Worm (Caenorhabditis elegans) whole organism, young adult: ENCODE data around the gene Y38F2AR.10.

Experiments used
- F22D6.2 ChIP-seq: sonication (generic microtip); optimal IDR thresholded peaks from 2 replicates; lab custom pipeline; 2016; ENCODE audit warnings: mild to moderate bottlenecking, missing genetic modification characterization, missing compliant biosample characterization
- F23B12.7 ChIP-seq: sonication (generic microtip); optimal IDR thresholded peaks from 2 replicates; lab custom pipeline; 2017; ENCODE audit warnings: missing genetic modification characterization, mild to moderate bottlenecking, missing compliant biosample characterization, antibody characterized with exemption, moderate library complexity; ENCODE audit not compliant: insufficient read depth
- F49E8.2 ChIP-seq: sonication (generic microtip); optimal IDR thresholded peaks from 3 replicates; lab custom pipeline; 2017; ENCODE audit warnings: missing genetic modification characterization, mild to moderate bottlenecking, missing compliant biosample characterization, antibody characterized with exemption, moderate library complexity; ENCODE audit not compliant: insufficient read depth
- F52B5.7 ChIP-seq: sonication (generic microtip); optimal IDR thresholded peaks from 2 replicates; lab custom pipeline; 2016; ENCODE audit warnings: mild to moderate bottlenecking, missing genetic modification characterization, missing compliant biosample characterization
- F57A8.1 ChIP-seq: fragments of 200-800 bp; sonication (Bioruptor generic); optimal IDR thresholded peaks from 2 replicates; lab custom pipeline; 2018; ENCODE audit warnings: mild to moderate bottlenecking, missing genetic modification characterization, moderate library complexity, missing compliant biosample characterization
- T07F8.4 ChIP-seq: sonication (generic microtip); optimal IDR thresholded peaks from 2 replicates; lab custom pipeline; 2016; ENCODE audit warnings: mild to moderate bottlenecking, missing genetic modification characterization, moderate library complexity, missing compliant biosample characterization
- Y53F4B.3 ChIP-seq: fragments of 200-800 bp; sonication (Bioruptor generic); IDR thresholded peaks from 2 replicates; pipeline ENCODE4 v1.3.6; 2022; ENCODE audit warnings: missing genetic modification reagents, missing genetic modification characterization, missing compliant biosample characterization
- Y56A3A.18 ChIP-seq: fragments of 200-800 bp; sonication (Bioruptor generic); IDR thresholded peaks from 2 replicates; pipeline ENCODE4 v1.3.6; 2022; ENCODE audit warnings: missing genetic modification reagents, missing genetic modification characterization, missing compliant biosample characterization
- ama-1 ChIP-seq, 3 experiments: fragments of 150-350 bp in 1 of 3; sonication (generic microtip) in 2 of 3; optimal IDR thresholded peaks; 2 replicates each; lab custom pipeline; 2014 to 2018; ENCODE audit warnings: missing biosample characterization in 2 of 3, missing genetic modification characterization in 2 of 3, missing genetic modification reagents in 2 of 3
- aptf-2 ChIP-seq: fragments of 200-800 bp; sonication (Bioruptor generic); conservative IDR thresholded peaks from 2 replicates; pipeline ENCODE4 v1.3.6; 2022; ENCODE audit warnings: missing genetic modification reagents, missing genetic modification characterization, missing compliant biosample characterization
- atf-7 ChIP-seq: sonication (generic microtip); optimal IDR thresholded peaks from 2 replicates; lab custom pipeline; 2017; ENCODE audit warnings: mild to moderate bottlenecking, missing genetic modification characterization, missing compliant biosample characterization
- attf-3 ChIP-seq: fragments of 200-800 bp; sonication (Bioruptor generic); conservative IDR thresholded peaks from 2 replicates; pipeline ENCODE4 v1.3.6; 2022; ENCODE audit warnings: missing genetic modification reagents, missing genetic modification characterization, missing compliant biosample characterization
- ccch-3 ChIP-seq: fragments of 200-800 bp; sonication (Bioruptor generic); optimal IDR thresholded peaks from 2 replicates; lab custom pipeline; 2018; ENCODE audit warnings: mild to moderate bottlenecking, missing genetic modification characterization, missing compliant biosample characterization
- ceh-100 ChIP-seq: fragments of 200-800 bp; sonication (Bioruptor generic); IDR thresholded peaks from 2 replicates; pipeline ENCODE4 v1.3.6; 2022; ENCODE audit warnings: missing genetic modification reagents, missing genetic modification characterization, missing compliant biosample characterization
- chd-7 ChIP-seq: sonication (generic microtip); optimal IDR thresholded peaks from 2 replicates; lab custom pipeline; 2016; ENCODE audit warnings: mild to moderate bottlenecking, missing genetic modification characterization, moderate library complexity, missing compliant biosample characterization
- dpff-1 ChIP-seq: sonication (generic microtip); optimal IDR thresholded peaks from 2 replicates; lab custom pipeline; 2017; ENCODE audit warnings: mild to moderate bottlenecking, missing genetic modification characterization, missing compliant biosample characterization
- efl-1 ChIP-seq: fragments of 150-350 bp; optimal IDR thresholded peaks from 2 replicates; lab custom pipeline; 2014; ENCODE audit warnings: missing biosample characterization, missing genetic modification reagents, missing genetic modification characterization
- egl-44 ChIP-seq: fragments of 200-800 bp; sonication (Bioruptor generic); IDR thresholded peaks from 2 replicates; pipeline ENCODE4 v1.3.6; 2022; ENCODE audit warnings: missing genetic modification reagents, missing genetic modification characterization, missing compliant biosample characterization
- ets-4 ChIP-seq: fragments of 200-800 bp; sonication (Bioruptor generic); optimal IDR thresholded peaks from 2 replicates; lab custom pipeline; 2018; ENCODE audit warnings: mild to moderate bottlenecking, missing genetic modification characterization, missing compliant biosample characterization
- fkh-3 ChIP-seq: sonication (generic microtip); optimal IDR thresholded peaks from 2 replicates; lab custom pipeline; 2016; ENCODE audit warnings: mild to moderate bottlenecking, missing genetic modification characterization, missing compliant biosample characterization
- gei-17 ChIP-seq: fragments of 200-800 bp; sonication (Bioruptor generic); optimal IDR thresholded peaks from 2 replicates; lab custom pipeline; 2018; ENCODE audit warnings: mild to moderate bottlenecking, missing genetic modification characterization, missing compliant biosample characterization
- hlh-26 ChIP-seq: fragments of 200-800 bp; sonication (Bioruptor generic); conservative IDR thresholded peaks from 2 replicates; pipeline ENCODE4 v1.3.6; 2022; ENCODE audit warnings: missing genetic modification reagents, missing genetic modification characterization, missing compliant biosample characterization
- hrde-1 ChIP-seq: sonication (generic microtip); optimal IDR thresholded peaks from 2 replicates; lab custom pipeline; 2016; ENCODE audit warnings: missing genetic modification characterization, mild to moderate bottlenecking, missing compliant biosample characterization, moderate library complexity, missing genotype, missing genetic modification reagents, borderline replicate concordance
- hsf-1 ChIP-seq: fragments of 200-800 bp; sonication (Bioruptor generic); IDR thresholded peaks from 2 replicates; pipeline ENCODE4 v1.3.6; 2022; ENCODE audit warnings: missing genetic modification reagents, missing genetic modification characterization, missing compliant biosample characterization
- lin-26 ChIP-seq: fragments of 200-800 bp; sonication (Bioruptor generic); IDR thresholded peaks from 2 replicates; pipeline ENCODE4 v1.3.6; 2022; ENCODE audit warnings: missing genetic modification reagents, missing genetic modification characterization, missing compliant biosample characterization
- lin-54 ChIP-seq: fragments of 200-800 bp; sonication (Bioruptor generic); optimal IDR thresholded peaks from 2 replicates; lab custom pipeline; 2018; ENCODE audit warnings: mild to moderate bottlenecking, missing genetic modification characterization, missing compliant biosample characterization
- lir-1 ChIP-seq: fragments of 200-800 bp; sonication (Bioruptor generic); conservative IDR thresholded peaks from 2 replicates; pipeline ENCODE4 v1.3.6; 2022; ENCODE audit warnings: missing genetic modification reagents, missing genetic modification characterization, missing compliant biosample characterization
- lsl-1 ChIP-seq: fragments of 200-800 bp; sonication (Bioruptor generic); optimal IDR thresholded peaks from 2 replicates; lab custom pipeline; 2018; ENCODE audit warnings: mild to moderate bottlenecking, missing genetic modification characterization, moderate library complexity, missing compliant biosample characterization
- madf-8 ChIP-seq: fragments of 200-800 bp; sonication (Bioruptor generic); conservative IDR thresholded peaks from 2 replicates; pipeline ENCODE4 v1.3.6; 2022; ENCODE audit warnings: missing genetic modification reagents, missing genetic modification characterization, missing compliant biosample characterization
- mel-28 ChIP-seq: sonication (generic microtip); optimal IDR thresholded peaks from 2 replicates; lab custom pipeline; 2016; ENCODE audit warnings: borderline replicate concordance, mild to moderate bottlenecking, missing genetic modification characterization, missing compliant biosample characterization
- rpc-1 ChIP-seq, 2 experiments: fragments of 150-350 bp in 1 of 2; sonication (generic microtip) in 1 of 2; optimal IDR thresholded peaks; 2 replicates each; lab custom pipeline; 2014 to 2018; ENCODE audit warnings: missing biosample characterization in 1 of 2, missing genetic modification characterization in 1 of 2, missing genetic modification reagents in 1 of 2, missing genotype in 1 of 2
- snpc-1.1 ChIP-seq: sonication (generic microtip); optimal IDR thresholded peaks from 2 replicates; lab custom pipeline; 2017; ENCODE audit warnings: missing genetic modification characterization, mild to moderate bottlenecking, missing compliant biosample characterization, antibody characterized with exemption, moderate library complexity, missing genotype, missing genetic modification reagents; ENCODE audit not compliant: insufficient read depth
- snpc-4 ChIP-seq, 5 experiments: fragments of 150-350 bp in 1 of 5; sonication (generic microtip) in 4 of 5; optimal IDR thresholded peaks; 2 replicates each; lab custom pipeline; 2014 to 2018; ENCODE audit warnings: missing genetic modification characterization in 5 of 5, missing biosample characterization in 3 of 5, antibody characterized with exemption in 2 of 5, mild to moderate bottlenecking in 2 of 5, missing compliant biosample characterization in 2 of 5, missing genotype in 2 of 5, moderate library complexity in 2 of 5, missing genetic modification reagents in 1 of 5
- sptf-2 ChIP-seq: fragments of 200-800 bp; sonication (Bioruptor generic); optimal IDR thresholded peaks from 2 replicates; lab custom pipeline; 2018; ENCODE audit warnings: mild to moderate bottlenecking, missing genetic modification characterization, missing compliant biosample characterization
- unc-62 ChIP-seq: fragments of 150-350 bp; optimal IDR thresholded peaks from 2 replicates; lab custom pipeline; 2014; ENCODE audit warnings: missing biosample characterization, missing genetic modification reagents, missing genetic modification characterization
- zfh-2 ChIP-seq: fragments of 200-800 bp; sonication (Bioruptor generic); conservative IDR thresholded peaks from 2 replicates; pipeline ENCODE4 v1.3.6; 2022; ENCODE audit warnings: missing genetic modification reagents, missing genetic modification characterization, missing compliant biosample characterization
- ztf-18 ChIP-seq: sonication (generic microtip); optimal IDR thresholded peaks from 2 replicates; lab custom pipeline; 2016; ENCODE audit warnings: missing genotype, mild to moderate bottlenecking, missing genetic modification characterization, missing compliant biosample characterization
- ztf-25 ChIP-seq: fragments of 200-800 bp; sonication (Bioruptor generic); IDR thresholded peaks from 2 replicates; pipeline ENCODE4 v1.3.6; 2022; ENCODE audit warnings: missing genetic modification reagents, missing genetic modification characterization, missing compliant biosample characterization
- ztf-26 ChIP-seq: sonication (generic microtip); optimal IDR thresholded peaks from 2 replicates; lab custom pipeline; 2017; ENCODE audit warnings: missing genetic modification characterization, missing compliant biosample characterization

Y38F2AR.10 gene

ce11 chrIV:2388949-2389495 is 10.3 kb downstream of the Y38F2AR.10 start, which contains the start of gene trap-3 (continued):
- TF ChIP-seq snpc-4 (GFP tag; optimal IDR thresholded peaks at IDR 0.05; lab: Kevin White, UChicago) (peak; percentile 64), snpc-4 (tag; optimal IDR thresholded peaks at IDR 0.05; lab: Kevin White, UChicago) (peak; percentile 84 to 88 (median 88)), ceh-100 (GFP tag; lab: Robert Waterston, UW) (peak; percentile 84), F57A8.1 (GFP tag; lab: Kevin White, UChicago) (peak; percentile 11), ztf-18 (tag; lab: Kevin White, UChicago) (peak; percentile 89), ama-1 (optimal IDR thresholded peaks at IDR 0.05; lab: Kevin White, UChicago) (no peak), ama-1 (GFP tag; optimal IDR thresholded peaks at IDR 0.05; lab: Kevin White, UChicago) (peak in 1 of 2 experiments; percentile 61), zfh-2 (GFP tag; lab: Robert Waterston, UW) (peak; percentile 98), ccch-3 (GFP tag; lab: Kevin White, UChicago) (no peak), lir-1 (peak; percentile 93), gei-17 (GFP tag; lab: Kevin White, UChicago) (peak; percentile 83), F23B12.7 (tag; lab: Kevin White, UChicago) (peak; percentile 91), lin-26 (GFP tag; lab: Robert Waterston, UW) (peak; percentile 74), mel-28 (tag; lab: Kevin White, UChicago) (peak; percentile 68), lsl-1 (GFP tag; lab: Kevin White, UChicago) (peak; percentile 88), aptf-2 (GFP tag; lab: Robert Waterston, UW) (no peak), dpff-1 (tag; lab: Kevin White, UChicago) (no peak), Y53F4B.3 (GFP tag; lab: Robert Waterston, UW) (no peak), fkh-3 (tag; lab: Kevin White, UChicago) (no peak), snpc-1.1 (peak; percentile 27), rpc-1 (optimal IDR thresholded peaks at IDR 0.05; lab: Kevin White, UChicago) (peak; percentile 7), rpc-1 (tag; optimal IDR thresholded peaks at IDR 0.05; lab: Kevin White, UChicago) (no peak), lin-54 (peak; percentile 97), ztf-26 (peak; percentile 97), atf-7 (tag; lab: Kevin White, UChicago) (peak; percentile 92), Y56A3A.18 (GFP tag; lab: Robert Waterston, UW) (peak; percentile 87; the same call in 1 of the 2 replicates), T07F8.4 (tag; lab: Kevin White, UChicago) (peak; percentile 52), efl-1 (GFP tag; lab: Kevin White, UChicago) (peak; percentile 73), hsf-1 (peak; percentile 75), F22D6.2 (peak; percentile 86), madf-8 (GFP tag; lab: Robert Waterston, UW) (peak; percentile 71; the same call in 1 of the 2 replicates), chd-7 (tag; lab: Kevin White, UChicago) (peak; percentile 95), unc-62 (peak; percentile 22), F52B5.7 (tag; lab: Kevin White, UChicago) (peak; percentile 85), sptf-2 (GFP tag; lab: Kevin White, UChicago) (no peak), ztf-25 (GFP tag; lab: Robert Waterston, UW) (no peak), ets-4 (GFP tag; lab: Kevin White, UChicago) (peak; percentile 94), hlh-26 (no peak), F49E8.2 (tag; lab: Kevin White, UChicago) (peak; percentile 81), attf-3 (GFP tag; lab: Robert Waterston, UW) (peak; percentile 80), egl-44 (GFP tag; lab: Robert Waterston, UW) (peak; percentile 95), hrde-1 (tag; lab: Kevin White, UChicago) (peak; percentile 72)
- TF ChIP-seq, all 124 proteins: peak for 99
